Fruit fly (Drosophila melanogaster) whole organism, pupa: Measurements from ENCODE around the gene ssp.

Source experiments
- CG12605 ChIP-seq: fragments of 200-800 bp; sonication (Bioruptor generic); IDR thresholded peaks from 2 replicates; pipeline ENCODE4 v1.3.6; 2022; ENCODE audit warnings: missing biosample characterization, missing genetic modification characterization
- CG13204 ChIP-seq: fragments of 200-800 bp; sonication (Bioruptor generic); optimal IDR thresholded peaks from 2 replicates; lab custom pipeline; 2018; ENCODE audit warnings: missing biosample characterization, mild to moderate bottlenecking, missing genetic modification characterization, moderate library complexity
- CG15710 ChIP-seq: fragments of 200-800 bp; sonication (Bioruptor generic); optimal IDR thresholded peaks from 2 replicates; lab custom pipeline; 2018; ENCODE audit warnings: missing biosample characterization, mild to moderate bottlenecking, missing genetic modification characterization, moderate library complexity
- CG17806 ChIP-seq: fragments of 200-800 bp; sonication (Bioruptor generic); optimal IDR thresholded peaks from 2 replicates; lab custom pipeline; 2018; ENCODE audit warnings: missing biosample characterization, mild to moderate bottlenecking, missing genetic modification characterization, moderate library complexity
- CG34367 ChIP-seq: fragments of 200-800 bp; sonication (Bioruptor generic); optimal IDR thresholded peaks from 2 replicates; lab custom pipeline; 2018; ENCODE audit warnings: missing biosample characterization, mild to moderate bottlenecking, missing genetic modification characterization
- CG8159 ChIP-seq: fragments of 200-800 bp; sonication (Bioruptor generic); optimal IDR thresholded peaks from 3 replicates; lab custom pipeline; 2018; ENCODE audit warnings: missing biosample characterization, mild to moderate bottlenecking, missing genetic modification characterization, moderate library complexity
- CG9948 ChIP-seq: fragments of 200-800 bp; sonication (Bioruptor generic); optimal IDR thresholded peaks from 2 replicates; lab custom pipeline; 2018; ENCODE audit warnings: missing biosample characterization, mild to moderate bottlenecking, missing genetic modification characterization, moderate library complexity
- EcR ChIP-seq: fragments of 200-800 bp; sonication (Bioruptor generic); optimal IDR thresholded peaks from 3 replicates; lab custom pipeline; 2019; ENCODE audit warnings: missing biosample characterization, missing genetic modification characterization, mild to moderate bottlenecking, moderate library complexity, missing genetic modification reagents
- Snoo ChIP-seq: fragments of 200-800 bp; sonication (Bioruptor generic); optimal IDR thresholded peaks from 3 replicates; lab custom pipeline; 2017; ENCODE audit warnings: missing biosample characterization, mild to moderate bottlenecking, missing genetic modification characterization, inconsistent platforms
- fd96Ca ChIP-seq: fragments of 200-800 bp; sonication (Bioruptor generic); IDR thresholded peaks from 3 replicates; pipeline ENCODE4 v1.3.6; 2022; ENCODE audit warnings: missing biosample characterization, missing genetic modification characterization
- gl ChIP-seq: fragments of 200-800 bp; sonication (Bioruptor generic); optimal IDR thresholded peaks from 2 replicates; lab custom pipeline; 2018; ENCODE audit warnings: missing biosample characterization, mild to moderate bottlenecking, missing genetic modification characterization

DNA sequence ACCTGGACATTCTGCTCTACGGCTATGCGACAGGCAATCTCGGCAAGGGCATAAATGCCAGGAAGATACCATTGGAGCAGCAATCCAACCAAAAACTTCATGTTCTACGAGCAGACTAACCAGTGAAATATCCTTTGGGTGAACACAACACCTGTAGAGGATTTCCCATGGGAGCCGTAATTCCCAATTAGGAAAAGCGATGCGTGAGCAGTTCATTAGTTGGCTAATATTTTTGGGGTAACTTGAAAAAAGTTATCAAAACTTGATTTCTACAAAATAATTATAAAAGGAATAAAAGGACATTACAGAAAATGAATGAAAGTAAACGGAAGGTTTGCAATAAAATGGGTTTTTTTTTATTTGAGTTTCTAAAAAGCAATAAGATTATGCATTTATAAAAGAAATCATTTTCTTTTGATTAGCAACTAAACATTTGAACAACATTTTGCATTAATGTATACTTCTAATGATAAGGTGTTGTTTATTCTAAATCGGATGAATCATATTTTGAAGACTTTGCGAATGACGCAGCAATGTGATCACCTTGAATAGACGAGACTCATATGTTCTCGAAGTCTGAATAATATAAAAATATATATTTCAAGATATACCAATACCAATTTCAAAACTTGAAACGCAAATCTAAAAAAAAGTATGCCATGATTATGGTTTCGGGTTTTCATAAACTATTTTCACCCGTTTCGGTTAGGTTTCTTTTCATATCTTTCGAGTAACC is 9.4 kb downstream of the ssp start, which contains the start of the genes Ir68b and CG34241:
- TF ChIP-seq CG17806 (tag; lab: Kevin White, UChicago): no peak
- TF ChIP-seq CG12605 (GFP tag; lab: Robert Waterston, UW): no peak
- no peak for TF ChIP-seq EcR (GFP tag; lab: Kevin White, UChicago)
- TF ChIP-seq Snoo (tag; lab: Kevin White, UChicago): no peak
- TF ChIP-seq fd96Ca (GFP tag; lab: Robert Waterston, UW): no peak
- no peak for TF ChIP-seq CG13204 (GFP tag; lab: Kevin White, UChicago)
- no peak for TF ChIP-seq CG15710 (tag; lab: Kevin White, UChicago)
- TF ChIP-seq CG34367: no peak
- no peak for TF ChIP-seq CG9948 (tag; lab: Kevin White, UChicago)
- no peak for TF ChIP-seq CG8159 (tag; lab: Kevin White, UChicago)
- TF ChIP-seq gl (tag; lab: Kevin White, UChicago): no peak
